Worm (Caenorhabditis elegans) whole organism, young adult: ENCODE measurements around the gene glb-23.

Source experiments
- Y95B8A.8 ChIP-seq: fragments of 200-800 bp; sonication (Bioruptor generic); IDR thresholded peaks from 2 replicates; pipeline ENCODE4 v1.3.6; 2022; ENCODE audit warnings: missing genetic modification reagents, missing genetic modification characterization, missing compliant biosample characterization
- ZK185.1 ChIP-seq: sonication (generic microtip); optimal IDR thresholded peaks from 2 replicates; lab custom pipeline; 2016; ENCODE audit warnings: mild to moderate bottlenecking, missing genetic modification characterization, missing compliant biosample characterization; ENCODE audit not compliant: poor library complexity, severe bottlenecking
- bed-1 ChIP-seq: fragments of 200-800 bp; sonication (Bioruptor generic); IDR thresholded peaks from 2 replicates; pipeline ENCODE4 v1.3.6; 2022; ENCODE audit warnings: missing genetic modification reagents, missing genetic modification characterization, missing compliant biosample characterization
- ceh-79 ChIP-seq: sonication (generic microtip); optimal IDR thresholded peaks from 2 replicates; lab custom pipeline; 2017; ENCODE audit warnings: mild to moderate bottlenecking, missing genetic modification characterization, missing compliant biosample characterization
- madf-3 ChIP-seq: fragments of 200-800 bp; sonication (Bioruptor generic); IDR thresholded peaks from 2 replicates; pipeline ENCODE4 v1.3.6; 2022; ENCODE audit warnings: missing genetic modification reagents, missing genetic modification characterization, missing compliant biosample characterization
- nfya-1 ChIP-seq: sonication (generic microtip); optimal IDR thresholded peaks from 2 replicates; lab custom pipeline; 2017; ENCODE audit warnings: antibody characterized with exemption, missing compliant biosample characterization, missing genetic modification characterization, borderline replicate concordance; ENCODE audit not compliant: insufficient read depth
- rpc-1 ChIP-seq, 2 experiments: fragments of 150-350 bp in 1 of 2; sonication (generic microtip) in 1 of 2; optimal IDR thresholded peaks; 2 replicates each; lab custom pipeline; 2014 to 2018; ENCODE audit warnings: missing biosample characterization in 1 of 2, missing genetic modification characterization in 1 of 2, missing genetic modification reagents in 1 of 2, missing genotype in 1 of 2
- sea-2 ChIP-seq: fragments of 200-800 bp; sonication (Bioruptor generic); IDR thresholded peaks from 2 replicates; pipeline ENCODE4 v1.3.6; 2022; ENCODE audit warnings: missing genetic modification characterization, missing compliant biosample characterization
- snpc-4 ChIP-seq, 5 experiments: fragments of 150-350 bp in 1 of 5; sonication (generic microtip) in 4 of 5; optimal IDR thresholded peaks; 2 replicates each; lab custom pipeline; 2014 to 2018; ENCODE audit warnings: missing genetic modification characterization in 5 of 5, missing biosample characterization in 3 of 5, antibody characterized with exemption in 2 of 5, mild to moderate bottlenecking in 2 of 5, missing compliant biosample characterization in 2 of 5, missing genotype in 2 of 5, moderate library complexity in 2 of 5, missing genetic modification reagents in 1 of 5
- tlf-1 ChIP-seq: fragments of 200-800 bp; sonication (Bioruptor generic); optimal IDR thresholded peaks from 2 replicates; lab custom pipeline; 2018; ENCODE audit warnings: mild to moderate bottlenecking, missing genetic modification characterization, missing compliant biosample characterization

Gene glb-23

DNA sequence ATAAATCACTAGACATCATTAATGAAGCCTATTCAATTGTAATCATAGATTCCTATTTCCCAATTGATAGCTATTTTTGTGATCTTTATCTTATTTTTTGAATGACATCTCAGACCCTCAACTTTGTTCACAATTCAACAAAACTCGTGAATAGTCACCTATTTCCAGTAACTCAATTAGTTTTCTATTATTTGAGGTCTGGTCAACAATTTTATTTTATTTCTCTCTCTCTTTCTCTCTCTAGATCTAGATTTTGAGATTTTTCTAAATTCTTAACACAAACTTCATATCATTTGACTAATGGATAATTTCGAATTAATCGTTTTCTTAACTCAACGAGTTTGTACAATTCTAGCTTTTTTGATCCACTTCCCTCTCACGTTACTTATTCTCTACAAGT, 45.8 kb downstream of the glb-23 start, which contains the start of gene str-1:
Gene str-1, plus strand, starts transcription at position 301 of the 400 bp plus-strand sequence.
- no peak for TF ChIP-seq bed-1

DNA sequence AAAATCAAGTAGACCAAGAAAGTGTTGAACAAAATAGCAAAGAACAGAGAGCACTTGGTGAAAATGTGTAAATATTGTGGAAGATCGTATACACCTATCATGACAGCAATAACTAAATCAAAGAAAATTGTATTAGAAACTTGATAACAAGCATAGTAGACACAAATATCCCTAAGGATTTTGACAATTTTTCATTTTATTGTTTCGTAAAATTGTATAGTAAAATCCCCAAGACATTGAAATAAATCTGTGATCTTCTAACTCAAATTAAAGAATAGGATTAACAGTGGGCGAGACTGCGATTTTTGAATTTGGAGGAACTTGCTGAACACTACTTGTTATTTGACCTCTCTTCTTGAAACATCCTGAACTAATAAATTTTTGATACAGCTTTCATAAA, 48.1 kb downstream of the glb-23 start, which contains the start of gene str-220:
Gene str-220, minus strand, starts transcription at position 101 of the 400 bp plus-strand sequence.
- TF ChIP-seq ZK185.1 (tag; lab: Kevin White, UChicago) (no peak), sea-2 (GFP tag; lab: Robert Waterston, UW) (no peak), ceh-79 (tag; lab: Kevin White, UChicago) (no peak), Y95B8A.8 (GFP tag; lab: Robert Waterston, UW) (no peak), tlf-1 (GFP tag; lab: Kevin White, UChicago) (no peak), snpc-4 (GFP tag; optimal IDR thresholded peaks at IDR 0.05; lab: Kevin White, UChicago) (no peak), snpc-4 (tag; optimal IDR thresholded peaks at IDR 0.05; lab: Kevin White, UChicago) (no peak), nfya-1 (tag; lab: Kevin White, UChicago) (no peak), rpc-1 (optimal IDR thresholded peaks at IDR 0.05; lab: Kevin White, UChicago) (no peak), rpc-1 (tag; optimal IDR thresholded peaks at IDR 0.05; lab: Kevin White, UChicago) (no peak), madf-3 (GFP tag; lab: Robert Waterston, UW) (no peak)
